Worm (Caenorhabditis elegans): ENCODE measurements around the gene F37C12.10.

DNA sequence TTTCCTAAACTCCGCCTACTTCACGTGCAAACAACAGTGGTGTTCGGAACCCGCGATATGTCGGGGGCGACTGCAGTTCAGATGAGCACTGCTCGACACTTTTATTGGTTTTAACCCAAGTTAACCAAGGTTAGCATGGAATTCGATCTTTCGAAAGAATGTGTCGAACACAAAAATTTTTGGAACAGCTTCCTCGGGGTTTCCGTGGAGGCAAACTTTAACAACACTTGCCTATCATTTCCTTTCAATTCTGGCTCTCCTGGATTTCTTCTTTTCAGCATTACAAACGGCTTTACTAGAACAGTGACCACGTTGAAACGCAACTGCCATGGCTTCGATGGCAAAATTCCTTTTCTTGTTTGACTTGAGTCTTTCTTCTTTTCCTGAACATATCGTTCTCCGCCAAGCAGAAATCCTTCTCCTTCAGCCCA is 46.9 kb downstream of the F37C12.10 start:
- TF ChIP-seq snpc-4 (tag; optimal IDR thresholded peaks at IDR 0.05) (peak; percentile 88), nhr-76 (tag; optimal IDR thresholded peaks at IDR 0.05) (no peak), nhr-11 (tag; optimal IDR thresholded peaks at IDR 0.05) (no peak), unc-130 (GFP tag; optimal IDR thresholded peaks at IDR 0.05) (peak; percentile 24), nhr-42 (GFP tag; IDR thresholded peaks at IDR 0.05) (peak; percentile 68; the same call in 1 of the 2 replicates), fos-1 (tag; optimal IDR thresholded peaks at IDR 0.05) (no peak)
